Fruit fly (Drosophila melanogaster): ENCODE results near the gene CG43867.

The CG43867 gene

DNA sequence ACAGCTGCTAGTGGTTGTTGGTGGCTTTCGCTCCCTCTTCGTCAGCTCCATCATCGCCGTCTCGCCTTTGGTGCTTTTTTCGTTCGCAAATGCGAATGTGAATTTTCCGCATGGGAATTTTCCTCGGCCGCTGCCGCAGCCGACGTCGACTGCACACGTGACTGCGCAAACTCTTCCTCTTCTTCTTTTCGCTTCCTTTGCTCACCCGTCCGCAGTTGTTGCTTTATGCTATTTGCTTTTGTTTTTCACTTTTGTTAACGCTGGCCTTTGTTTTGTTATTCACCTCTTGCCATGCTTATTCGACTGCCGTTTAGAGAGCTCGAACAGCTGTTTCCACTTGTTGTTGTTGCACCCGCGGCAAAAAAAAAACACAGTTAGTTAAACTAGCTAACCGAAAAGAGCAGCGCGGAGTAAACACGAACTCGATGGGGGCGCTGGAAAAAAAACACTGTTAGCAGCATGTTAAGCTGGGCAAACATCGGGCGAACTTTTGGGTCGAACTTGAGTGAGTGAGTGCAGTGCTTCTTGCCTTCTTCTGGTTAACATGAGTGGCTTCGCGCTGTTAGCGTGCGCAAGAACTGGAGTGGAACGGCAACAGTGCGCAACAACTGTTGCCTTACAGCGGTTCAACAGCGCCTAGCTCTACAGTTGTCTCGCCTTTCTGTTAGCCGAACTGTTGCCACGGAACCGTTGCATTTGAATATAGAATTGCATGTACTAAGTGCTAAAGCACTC lies 18.8 kb downstream of the CG43867 start:
- TF ChIP-seq kay (GFP tag; ENCODE audit: borderline replicate concordance) (peak; percentile 46), CG33017 (tag; optimal IDR thresholded peaks at IDR 0.05) (no peak), pad (GFP tag; optimal IDR thresholded peaks at IDR 0.05) (peak; percentile 23), ovo (GFP tag; optimal IDR thresholded peaks at IDR 0.05) (peak; percentile 32), CG12768 (GFP tag; optimal IDR thresholded peaks at IDR 0.05) (peak; percentile 0), bab1 (GFP tag; optimal IDR thresholded peaks at IDR 0.05) (peak; percentile 7), CG14711 (tag; optimal IDR thresholded peaks at IDR 0.05) (no peak)

dm6 chrX:900725-901345 lies 26.9 kb downstream of the CG43867 start:
- TF ChIP-seq tj (GFP tag; optimal IDR thresholded peaks at IDR 0.05) (peak; percentile 57), cnc (optimal IDR thresholded peaks at IDR 0.05) (no peak), CG11617 (GFP tag; optimal IDR thresholded peaks at IDR 0.05) (peak; percentile 74), Clk (GFP tag; optimal IDR thresholded peaks at IDR 0.05) (peak; percentile 72), CG33017 (tag; optimal IDR thresholded peaks at IDR 0.05) (peak; percentile 81), Hr96 (GFP tag; optimal IDR thresholded peaks at IDR 0.05) (peak; percentile 92), bab1 (GFP tag; optimal IDR thresholded peaks at IDR 0.05) (peak; percentile 97), CG7101 (tag; optimal IDR thresholded peaks at IDR 0.05) (peak; percentile 82), ovo (GFP tag; optimal IDR thresholded peaks at IDR 0.05) (peak; percentile 36), kay (GFP tag; ENCODE audit: borderline replicate concordance) (peak; percentile 13), CG1620 (GFP tag; optimal IDR thresholded peaks at IDR 0.05) (peak; percentile 75), toe (GFP tag; optimal IDR thresholded peaks at IDR 0.05) (peak; percentile 68), CG5204 (GFP tag; optimal IDR thresholded peaks at IDR 0.05) (peak; percentile 81), CG12768 (GFP tag; optimal IDR thresholded peaks at IDR 0.05) (peak; percentile 79), Crg-1 (GFP tag; optimal IDR thresholded peaks at IDR 0.05) (peak; percentile 74), cic (GFP tag; optimal IDR thresholded peaks at IDR 0.05) (no peak), Mnt (GFP tag; optimal IDR thresholded peaks at IDR 0.05) (peak; percentile 60), pad (GFP tag; optimal IDR thresholded peaks at IDR 0.05) (peak; percentile 72), CG7045 (GFP tag; optimal IDR thresholded peaks at IDR 0.05) (peak; percentile 80), CG14711 (tag; optimal IDR thresholded peaks at IDR 0.05) (peak; percentile 82)

DNA sequence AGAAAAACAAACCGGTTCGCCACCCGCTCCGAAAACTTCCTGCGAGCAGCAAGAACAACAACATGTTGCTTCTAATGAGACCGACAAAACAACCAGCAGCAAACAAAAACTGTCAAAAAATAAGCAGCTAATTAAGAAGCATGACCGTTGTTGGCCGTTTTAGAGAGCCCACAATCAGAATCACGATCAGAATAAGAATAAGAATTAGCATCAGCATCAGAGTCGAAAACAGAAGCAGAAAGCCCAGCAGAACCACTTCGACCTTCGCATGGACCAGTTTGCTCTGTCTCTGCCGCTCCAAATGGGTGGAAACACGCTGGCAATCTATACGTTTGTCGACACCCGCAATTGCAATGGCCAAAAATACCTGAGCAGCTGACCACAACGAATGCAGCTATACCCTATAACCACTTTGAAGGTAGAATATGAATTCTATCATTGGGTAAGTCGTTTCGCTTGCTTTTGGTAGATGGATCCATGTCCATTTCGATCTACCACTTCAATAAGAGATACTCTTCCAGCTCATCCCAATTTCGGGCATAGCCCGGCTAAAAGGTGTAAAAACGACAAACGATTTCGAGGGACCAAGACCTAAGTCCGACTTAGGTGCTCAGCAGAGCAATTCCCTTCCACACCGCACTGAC lies 28.2 kb downstream of the CG43867 start:
- TF ChIP-seq Clk (GFP tag; optimal IDR thresholded peaks at IDR 0.05), result no peak

DNA sequence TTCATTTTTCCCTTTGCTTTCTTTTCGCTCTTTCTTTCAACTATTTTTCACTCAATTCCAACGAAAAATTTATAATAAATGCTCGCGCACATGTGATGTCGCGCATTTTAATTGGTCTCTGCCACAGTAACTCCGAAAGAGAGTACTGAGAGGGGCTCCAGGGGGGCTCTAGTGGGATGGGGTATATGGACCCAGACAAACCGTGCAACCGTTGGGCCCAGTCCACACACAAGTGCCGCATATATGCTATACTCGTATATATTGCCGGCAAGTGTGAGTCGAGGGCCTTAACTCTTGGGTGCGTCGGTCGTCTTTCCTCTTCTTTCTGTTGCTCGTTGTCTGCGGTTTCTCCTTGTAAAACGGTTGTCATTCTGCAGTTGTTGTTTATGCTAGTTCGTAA lies 29.4 kb downstream of the CG43867 start:
- TF ChIP-seq CG7045 (GFP tag; optimal IDR thresholded peaks at IDR 0.05) (no peak), CG12768 (GFP tag; optimal IDR thresholded peaks at IDR 0.05) (no peak), tj (GFP tag; optimal IDR thresholded peaks at IDR 0.05) (no peak), pad (GFP tag; optimal IDR thresholded peaks at IDR 0.05) (no peak), Crg-1 (GFP tag; optimal IDR thresholded peaks at IDR 0.05) (no peak), Mnt (GFP tag; optimal IDR thresholded peaks at IDR 0.05) (no peak), CG11617 (GFP tag; optimal IDR thresholded peaks at IDR 0.05) (no peak), ovo (GFP tag; optimal IDR thresholded peaks at IDR 0.05) (no peak), cnc (optimal IDR thresholded peaks at IDR 0.05) (no peak), Clk (GFP tag; optimal IDR thresholded peaks at IDR 0.05) (no peak), CG1620 (GFP tag; optimal IDR thresholded peaks at IDR 0.05) (no peak), CG14711 (tag; optimal IDR thresholded peaks at IDR 0.05) (no peak), toe (GFP tag; optimal IDR thresholded peaks at IDR 0.05) (no peak), bab1 (GFP tag; optimal IDR thresholded peaks at IDR 0.05) (no peak), CG33017 (tag; optimal IDR thresholded peaks at IDR 0.05) (no peak)

DNA sequence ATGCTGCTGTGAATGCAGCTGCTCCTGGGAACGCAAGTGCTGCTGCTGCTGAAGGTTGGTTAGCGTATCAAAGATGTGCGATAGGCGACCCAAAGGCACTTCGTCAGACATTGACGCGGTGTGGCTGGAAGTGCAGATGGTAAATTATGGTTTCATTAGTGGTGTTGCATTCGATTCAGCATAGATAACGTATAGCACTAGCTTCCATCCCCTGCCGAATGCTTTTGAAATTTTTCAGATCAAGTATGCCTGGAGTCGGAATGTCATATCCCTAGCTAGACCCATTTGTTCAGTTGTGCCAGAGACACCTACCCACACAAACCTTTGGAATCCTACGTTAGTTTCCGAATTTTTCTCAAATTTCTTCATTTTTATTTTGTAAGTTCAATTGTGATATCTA lies 33.6 kb downstream of the CG43867 start, which contains the start of gene CG11663:
Gene CG11663, plus strand, starts transcription at position 301 of the 400 bp plus-strand sequence.
- TF ChIP-seq Mnt (GFP tag; optimal IDR thresholded peaks at IDR 0.05) (no peak), Hr96 (GFP tag; optimal IDR thresholded peaks at IDR 0.05) (no peak), CG11617 (GFP tag; optimal IDR thresholded peaks at IDR 0.05) (no peak), ovo (GFP tag; optimal IDR thresholded peaks at IDR 0.05) (no peak), cnc (optimal IDR thresholded peaks at IDR 0.05) (no peak), tj (GFP tag; optimal IDR thresholded peaks at IDR 0.05) (no peak), pad (GFP tag; optimal IDR thresholded peaks at IDR 0.05) (no peak), bab1 (GFP tag; optimal IDR thresholded peaks at IDR 0.05) (no peak), Crg-1 (GFP tag; optimal IDR thresholded peaks at IDR 0.05) (no peak), kay (GFP tag; ENCODE audit: borderline replicate concordance) (no peak), CG5204 (GFP tag; optimal IDR thresholded peaks at IDR 0.05) (no peak), CG7045 (GFP tag; optimal IDR thresholded peaks at IDR 0.05) (no peak), CG12768 (GFP tag; optimal IDR thresholded peaks at IDR 0.05) (no peak), CG1620 (GFP tag; optimal IDR thresholded peaks at IDR 0.05) (no peak), cic (GFP tag; optimal IDR thresholded peaks at IDR 0.05) (no peak), CG14711 (tag; optimal IDR thresholded peaks at IDR 0.05) (no peak), CG7101 (tag; optimal IDR thresholded peaks at IDR 0.05) (no peak)

DNA sequence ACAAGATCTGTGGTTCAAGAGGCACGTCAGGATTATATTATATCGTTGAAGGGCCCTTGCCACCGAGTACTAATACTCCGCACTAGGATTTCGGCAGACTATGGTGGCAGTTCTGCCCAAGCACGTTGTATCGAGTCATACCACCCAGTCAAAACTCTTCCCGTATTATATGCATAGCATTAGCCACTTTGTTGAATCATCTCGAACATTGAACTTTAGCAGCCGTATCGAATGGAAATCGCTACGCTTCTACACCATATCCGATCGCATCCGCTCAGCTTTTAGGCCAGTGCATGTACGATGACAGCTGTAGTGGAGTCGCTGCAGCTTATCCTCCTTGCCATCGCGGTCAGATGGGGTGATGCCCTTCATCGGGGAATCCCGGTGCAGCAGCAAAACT lies 52.3 kb downstream of the CG43867 start, which contains the start of gene CG11664:
Gene CG11664, plus strand, starts transcription at position 301 of the 400 bp plus-strand sequence.
- TF ChIP-seq cic (GFP tag; optimal IDR thresholded peaks at IDR 0.05) (no peak), tj (GFP tag; optimal IDR thresholded peaks at IDR 0.05) (no peak), cnc (optimal IDR thresholded peaks at IDR 0.05) (no peak), CG11617 (GFP tag; optimal IDR thresholded peaks at IDR 0.05) (no peak), CG14711 (tag; optimal IDR thresholded peaks at IDR 0.05) (no peak), Crg-1 (GFP tag; optimal IDR thresholded peaks at IDR 0.05) (no peak), CG7045 (GFP tag; optimal IDR thresholded peaks at IDR 0.05) (no peak), pad (GFP tag; optimal IDR thresholded peaks at IDR 0.05) (no peak), CG5204 (GFP tag; optimal IDR thresholded peaks at IDR 0.05) (no peak), CG1620 (GFP tag; optimal IDR thresholded peaks at IDR 0.05) (no peak)

Measured in whole organism, adult.